Worm (Caenorhabditis elegans): ENCODE results near the gene F26D2.3.

The F26D2.3 gene

ce11 chrV:16370039-16370438 lies 37.7 kb upstream of the F26D2.3 start (continued):
- TF ChIP-seq unc-39 (tag; optimal IDR thresholded peaks at IDR 0.05) (no peak), F26F4.8 (GFP tag; conservative IDR thresholded peaks at IDR 0.05) (peak; percentile 82; the same call in 1 of the 2 replicates), hlh-11 (tag; optimal IDR thresholded peaks at IDR 0.05) (peak; percentile 68), egl-43 (GFP tag; IDR thresholded peaks at IDR 0.05) (peak; percentile 96), lin-39 (tag; optimal IDR thresholded peaks at IDR 0.05) (no peak), lin-15B (tag; optimal IDR thresholded peaks at IDR 0.05) (no peak), daf-12 (tag; optimal IDR thresholded peaks at IDR 0.05) (no peak), ctbp-1 (GFP tag; IDR thresholded peaks at IDR 0.05) (peak; percentile 88; the same call in 1 of the 2 replicates), lin-13 (GFP tag; optimal IDR thresholded peaks at IDR 0.05) (peak; percentile 89), daf-16 (GFP tag; optimal IDR thresholded peaks at IDR 0.05) (peak; percentile 37 to 88), daf-16 (tag; optimal IDR thresholded peaks at IDR 0.05) (no peak), dmd-6 (GFP tag; IDR thresholded peaks at IDR 0.05) (peak; percentile 78), mdl-1 (tag; optimal IDR thresholded peaks at IDR 0.05) (peak in 1 of 2 experiments; percentile 10), dmd-8 (GFP tag; IDR thresholded peaks at IDR 0.05) (peak; percentile 92), D1046.2 (GFP tag; IDR thresholded peaks at IDR 0.05) (peak; percentile 91), T20F7.1 (GFP tag; optimal IDR thresholded peaks at IDR 0.05) (no peak), snpc-4 (tag; optimal IDR thresholded peaks at IDR 0.05) (no peak), ztf-11 (tag; optimal IDR thresholded peaks at IDR 0.05) (no peak), Y105C5A.15 (GFP tag; IDR thresholded peaks at IDR 0.05) (peak; percentile 83), arid-1 (GFP tag; conservative IDR thresholded peaks at IDR 0.05) (peak; percentile 81; the same call in 1 of the 2 replicates), ztf-7 (tag; optimal IDR thresholded peaks at IDR 0.05) (peak; percentile 51), spr-1 (tag; optimal IDR thresholded peaks at IDR 0.05) (peak; percentile 85), F49E8.2 (tag; optimal IDR thresholded peaks at IDR 0.05; ENCODE audit: borderline replicate concordance) (peak; percentile 84), zfp-2 (tag; optimal IDR thresholded peaks at IDR 0.05) (peak; percentile 62), dmd-9 (GFP tag; IDR thresholded peaks at IDR 0.05) (peak; percentile 75), nhr-28 (tag; optimal IDR thresholded peaks at IDR 0.05) (peak; percentile 33), F44E2.7 (GFP tag; IDR thresholded peaks at IDR 0.05) (0 out of 2 replicates have a peak, but pooled peaks have one; percentile 65)

DNA sequence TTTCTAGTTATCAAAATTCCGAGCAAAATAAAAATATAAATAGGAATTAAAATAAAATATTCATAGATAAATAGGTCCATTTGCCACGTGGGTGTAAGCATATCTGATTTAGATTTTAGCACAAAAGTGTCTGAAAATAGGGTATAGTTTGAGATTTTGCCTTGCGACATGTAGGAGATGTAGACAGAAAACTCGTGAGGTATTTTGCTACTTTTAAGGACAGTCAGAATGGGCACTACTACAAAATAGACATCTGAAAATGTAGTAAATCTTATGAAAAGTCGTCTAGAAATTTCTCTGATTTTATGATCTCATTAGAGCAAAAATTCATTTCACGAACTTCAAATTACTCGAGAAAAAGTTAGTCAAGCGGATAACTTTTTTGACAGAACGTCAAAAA lies 33.1 kb upstream of the F26D2.3 start, which contains the start of gene srv-34:
Gene srv-34, minus strand, starts transcription at position 101 of the 400 bp plus-strand sequence.
- TF ChIP-seq daf-16 (GFP tag; optimal IDR thresholded peaks at IDR 0.05) (no peak), daf-16 (tag; optimal IDR thresholded peaks at IDR 0.05) (no peak), unc-62 (GFP tag; optimal IDR thresholded peaks at IDR 0.05 in 1 of 2) (peak in 1 of 2 experiments; percentile 62), unc-62 (tag; optimal IDR thresholded peaks at IDR 0.05) (no peak), fos-1 (tag; optimal IDR thresholded peaks at IDR 0.05) (no peak), tra-1 (GFP tag; IDR thresholded peaks at IDR 0.05) (no peak)

DNA sequence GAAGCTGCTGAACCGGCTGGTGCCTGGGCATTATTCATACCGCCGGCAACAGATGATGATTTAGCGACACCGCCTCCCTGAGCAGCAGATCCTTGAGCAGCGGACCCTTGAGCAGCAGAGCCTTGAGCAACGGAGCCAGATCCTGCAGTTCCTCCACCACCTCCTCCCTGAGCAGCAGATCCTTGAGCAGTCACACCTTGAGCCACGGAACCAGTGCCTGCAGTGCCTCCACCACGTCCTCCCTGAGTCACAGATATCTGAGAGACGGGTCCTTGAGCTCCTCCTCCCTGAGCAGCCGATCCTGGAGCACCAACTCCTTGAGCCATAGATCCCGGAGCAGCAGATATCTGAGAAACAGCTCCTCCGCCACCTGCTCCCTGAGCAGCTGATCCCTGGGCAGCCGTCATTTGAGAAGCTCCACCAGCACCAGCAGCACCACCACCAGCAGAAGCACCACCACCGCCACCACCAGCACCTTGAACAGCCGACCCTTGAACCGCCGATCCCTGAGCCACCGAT lies 31.3 kb upstream of the F26D2.3 start:
- no peak for TF ChIP-seq ctbp-1 (GFP tag; IDR thresholded peaks at IDR 0.05)
- TF ChIP-seq mdt-29 (GFP tag; IDR thresholded peaks at IDR 0.05) = no peak
- 0 out of 2 replicates have a peak, but pooled peaks have one; percentile 41 for TF ChIP-seq snpc-1.2 (GFP tag; IDR thresholded peaks at IDR 0.05)
- TF ChIP-seq zfp-3 (GFP tag; conservative IDR thresholded peaks at IDR 0.05) = no peak
- peak; percentile 95 for TF ChIP-seq set-16 (GFP tag; IDR thresholded peaks at IDR 0.05)
- TF ChIP-seq mxl-3 (GFP tag; optimal IDR thresholded peaks at IDR 0.05) = no peak
- no peak for TF ChIP-seq ceh-62 (tag; optimal IDR thresholded peaks at IDR 0.05)
- no peak for TF ChIP-seq ces-1 (GFP tag; optimal IDR thresholded peaks at IDR 0.05)

DNA sequence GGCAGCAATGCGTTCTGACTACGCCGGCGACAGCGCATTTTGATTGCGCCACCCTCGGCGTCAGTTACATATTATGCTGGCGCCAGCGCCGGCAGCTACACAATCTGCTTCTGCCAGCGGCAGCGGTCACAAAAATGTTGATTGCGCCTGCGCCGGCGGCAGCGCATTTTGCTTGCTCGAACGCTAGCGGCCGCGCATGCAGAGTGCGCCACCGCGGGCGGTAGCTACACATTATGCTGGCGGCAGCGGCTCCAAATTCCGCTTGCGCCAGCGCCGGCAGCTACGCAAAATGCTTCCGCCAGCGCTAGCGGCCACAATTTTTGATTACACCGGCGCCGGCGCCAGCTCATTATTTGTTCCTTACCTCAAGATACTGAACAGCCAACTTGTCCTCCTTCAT lies 30.6 kb upstream of the F26D2.3 start:
- no peak for TF ChIP-seq ceh-44 (GFP tag; IDR thresholded peaks at IDR 0.05)
- no peak for TF ChIP-seq aly-2 (tag; optimal IDR thresholded peaks at IDR 0.05)
- TF ChIP-seq ces-1 (GFP tag; optimal IDR thresholded peaks at IDR 0.05) = no peak
- TF ChIP-seq F26F4.8 (GFP tag; conservative IDR thresholded peaks at IDR 0.05) = no peak
- TF ChIP-seq dmd-9 (GFP tag; IDR thresholded peaks at IDR 0.05) = 0 out of 2 replicates have a peak, but pooled peaks have one; percentile 21
- no peak for TF ChIP-seq zip-11 (GFP tag; IDR thresholded peaks at IDR 0.05)
- no peak for TF ChIP-seq madf-5 (GFP tag; IDR thresholded peaks at IDR 0.05)
- no peak for TF ChIP-seq unc-62 (GFP tag; optimal IDR thresholded peaks at IDR 0.05 in 1 of 2)
- no peak for TF ChIP-seq unc-62 (tag; optimal IDR thresholded peaks at IDR 0.05)
- no peak for TF ChIP-seq gei-8 (GFP tag; optimal IDR thresholded peaks at IDR 0.05)
- peak; percentile 91 for TF ChIP-seq set-16 (GFP tag; IDR thresholded peaks at IDR 0.05)
- TF ChIP-seq vab-7 (GFP tag; IDR thresholded peaks at IDR 0.05) = no peak
- TF ChIP-seq Y48G9A.11 (GFP tag; IDR thresholded peaks at IDR 0.05) = no peak
- TF ChIP-seq mdt-29 (GFP tag; IDR thresholded peaks at IDR 0.05) = no peak
- no peak for TF ChIP-seq lin-13 (GFP tag; optimal IDR thresholded peaks at IDR 0.05)
- TF ChIP-seq lin-15B (tag; optimal IDR thresholded peaks at IDR 0.05) = no peak
- TF ChIP-seq fkh-10 (GFP tag; optimal IDR thresholded peaks at IDR 0.05) = no peak
- no peak for TF ChIP-seq unc-39 (tag; optimal IDR thresholded peaks at IDR 0.05)
- TF ChIP-seq dmd-6 (GFP tag; IDR thresholded peaks at IDR 0.05) = no peak
- peak; percentile 60; the same call in 1 of the 2 replicates for TF ChIP-seq egl-43 (GFP tag; IDR thresholded peaks at IDR 0.05)
